Worm (Caenorhabditis elegans) whole organism, L4 larva: ENCODE data around the gene F09E5.16.

Source experiments
- F49E8.2 ChIP-seq: sonication (generic microtip); optimal IDR thresholded peaks from 2 replicates; lab custom pipeline; 2016; ENCODE audit warnings: missing compliant biosample characterization, mild to moderate bottlenecking, missing genetic modification characterization, borderline replicate concordance
- T26A8.4 ChIP-seq: fragments of 200-800 bp; sonication (Bioruptor generic); IDR thresholded peaks from 2 replicates; pipeline ENCODE4 v1.3.6; 2022; ENCODE audit warnings: missing genetic modification characterization, missing compliant biosample characterization
- Y105C5A.15 ChIP-seq: fragments of 200-800 bp; sonication (Bioruptor generic); IDR thresholded peaks from 2 replicates; pipeline ENCODE4 v1.3.6; 2022; ENCODE audit warnings: missing genetic modification characterization, missing compliant biosample characterization
- Y48G9A.11 ChIP-seq: fragments of 200-800 bp; sonication (Bioruptor generic); IDR thresholded peaks from 2 replicates; pipeline ENCODE4 v1.3.6; 2022; ENCODE audit warnings: missing genetic modification reagents, missing genetic modification characterization, missing compliant biosample characterization
- Y5F2A.4 ChIP-seq: fragments of 200-800 bp; sonication (Bioruptor generic); optimal IDR thresholded peaks from 2 replicates; lab custom pipeline; 2018; ENCODE audit warnings: mild to moderate bottlenecking, missing genetic modification characterization, missing compliant biosample characterization
- ZK546.5 ChIP-seq, 2 experiments: sonication (generic microtip); optimal IDR thresholded peaks; 2 replicates each; lab custom pipeline; 2017; ENCODE audit warnings: missing biosample characterization in 2 of 2, missing genetic modification characterization in 2 of 2
- aha-1 ChIP-seq: fragments of 150-350 bp; peaks from one replicate; lab custom pipeline; 2014; ENCODE audit warnings: missing biosample characterization, missing genetic modification characterization
- aly-2 ChIP-seq: sonication (generic microtip); optimal IDR thresholded peaks from 2 replicates; lab custom pipeline; 2018; ENCODE audit warnings: missing biosample characterization, missing genetic modification characterization
- ceh-28 ChIP-seq: fragments of 150-350 bp; optimal IDR thresholded peaks from 2 replicates; lab custom pipeline; 2014; ENCODE audit warnings: missing biosample characterization, missing genetic modification reagents, missing genetic modification characterization
- ceh-32 ChIP-seq: sonication (generic microtip); optimal IDR thresholded peaks from 2 replicates; lab custom pipeline; 2016; ENCODE audit warnings: mild to moderate bottlenecking, missing genetic modification characterization, missing compliant biosample characterization; ENCODE audit not compliant: poor library complexity
- ceh-44 ChIP-seq: fragments of 200-800 bp; sonication (Bioruptor generic); IDR thresholded peaks from 2 replicates; pipeline ENCODE4 v1.3.6; 2022; ENCODE audit warnings: missing genetic modification reagents, missing genetic modification characterization, missing compliant biosample characterization
- ceh-82 ChIP-seq: sonication (generic microtip); optimal IDR thresholded peaks from 2 replicates; lab custom pipeline; 2017; ENCODE audit warnings: missing biosample characterization, missing genetic modification characterization
- ces-1 ChIP-seq: fragments of 150-350 bp; sonication (generic microtip); optimal IDR thresholded peaks from 4 replicates; lab custom pipeline; 2014; ENCODE audit warnings: missing biosample characterization, missing genetic modification reagents, missing genetic modification characterization
- ctbp-1 ChIP-seq: fragments of 200-800 bp; sonication (Bioruptor generic); IDR thresholded peaks from 2 replicates; pipeline ENCODE4 v1.3.6; 2022; ENCODE audit warnings: missing genetic modification reagents, missing genetic modification characterization, missing compliant biosample characterization
- daf-19 ChIP-seq: fragments of 200-800 bp; sonication (Bioruptor generic); conservative IDR thresholded peaks from 2 replicates; pipeline ENCODE4 v1.3.6; 2022; ENCODE audit warnings: missing genetic modification characterization, missing compliant biosample characterization
- daf-8 ChIP-seq: fragments of 200-800 bp; sonication (Bioruptor generic); IDR thresholded peaks from 2 replicates; pipeline ENCODE4 v1.3.6; 2022; ENCODE audit warnings: missing genetic modification characterization, missing compliant biosample characterization
- dmd-8 ChIP-seq: fragments of 200-800 bp; sonication (Bioruptor generic); IDR thresholded peaks from 2 replicates; pipeline ENCODE4 v1.3.6; 2022; ENCODE audit warnings: missing genetic modification characterization, missing compliant biosample characterization
- dmd-9 ChIP-seq: fragments of 200-800 bp; sonication (Bioruptor generic); IDR thresholded peaks from 2 replicates; pipeline ENCODE4 v1.3.6; 2022; ENCODE audit warnings: missing genetic modification reagents, missing genetic modification characterization, missing compliant biosample characterization
- dpl-1 ChIP-seq: fragments of 150-350 bp; optimal IDR thresholded peaks from 2 replicates; lab custom pipeline; 2014; ENCODE audit warnings: missing biosample characterization, missing genetic modification reagents, missing genetic modification characterization
- egl-27 ChIP-seq: sonication (generic microtip); optimal IDR thresholded peaks from 3 replicates; lab custom pipeline; 2017; ENCODE audit warnings: missing biosample characterization, missing genetic modification reagents, missing genetic modification characterization
- egl-43 ChIP-seq: fragments of 200-800 bp; sonication (Bioruptor generic); IDR thresholded peaks from 2 replicates; pipeline ENCODE4 v1.3.6; 2022; ENCODE audit warnings: missing genetic modification reagents, missing genetic modification characterization, missing compliant biosample characterization
- fkh-10 ChIP-seq: fragments of 150-350 bp; optimal IDR thresholded peaks from 2 replicates; lab custom pipeline; 2014; ENCODE audit warnings: missing biosample characterization, missing genetic modification reagents, missing genetic modification characterization
- hif-1 ChIP-seq, 2 experiments: sonication (generic microtip); optimal IDR thresholded peaks; 2 replicates each; lab custom pipeline; 2016 to 2017; ENCODE audit warnings: missing compliant biosample characterization in 2 of 2, missing genetic modification characterization in 2 of 2, missing genetic modification reagents in 2 of 2, missing genotype in 2 of 2, mild to moderate bottlenecking in 1 of 2
- jun-1 ChIP-seq: fragments of 150-350 bp; optimal IDR thresholded peaks from 2 replicates; lab custom pipeline; 2014; ENCODE audit warnings: missing biosample characterization, missing genetic modification reagents, missing genetic modification characterization
- lim-7 ChIP-seq: fragments of 200-800 bp; sonication (Bioruptor generic); IDR thresholded peaks from 2 replicates; pipeline ENCODE4 v1.3.6; 2022; ENCODE audit warnings: missing genetic modification characterization, missing compliant biosample characterization
- lin-1 ChIP-seq: fragments of 200-800 bp; sonication (Bioruptor generic); IDR thresholded peaks from 2 replicates; pipeline ENCODE4 v1.3.6; 2022; ENCODE audit warnings: missing genetic modification reagents, missing genetic modification characterization, missing compliant biosample characterization
- lin-15B ChIP-seq: fragments of 150-350 bp; sonication (generic microtip); optimal IDR thresholded peaks from 3 replicates; lab custom pipeline; 2014; ENCODE audit warnings: missing biosample characterization, missing genetic modification characterization
- lin-38 ChIP-seq: fragments of 200-800 bp; sonication (Bioruptor generic); IDR thresholded peaks from 2 replicates; pipeline ENCODE4 v1.3.6; 2022; ENCODE audit warnings: missing genetic modification reagents, missing genetic modification characterization, missing compliant biosample characterization
- lir-3 ChIP-seq: sonication (generic microtip); optimal IDR thresholded peaks from 2 replicates; lab custom pipeline; 2016; ENCODE audit warnings: mild to moderate bottlenecking, missing genetic modification characterization, missing compliant biosample characterization
- lsy-2 ChIP-seq, 2 experiments: fragments of 150-350 bp in 1 of 2; sonication (generic microtip) in 1 of 2; optimal IDR thresholded peaks; 2 replicates each; lab custom pipeline; 2014 to 2017; ENCODE audit warnings: missing biosample characterization in 2 of 2, missing genetic modification characterization in 2 of 2
- mdt-29 ChIP-seq: fragments of 200-800 bp; sonication (Bioruptor generic); IDR thresholded peaks from 2 replicates; pipeline ENCODE4 v1.3.6; 2022; ENCODE audit warnings: missing genetic modification reagents, missing genetic modification characterization, missing compliant biosample characterization
- mxl-2 ChIP-seq: fragments of 200-800 bp; sonication (Bioruptor generic); conservative IDR thresholded peaks from 2 replicates; pipeline ENCODE4 v1.3.6; 2022; ENCODE audit warnings: missing genetic modification reagents, missing genetic modification characterization, missing compliant biosample characterization
- mxl-3 ChIP-seq: fragments of 200-800 bp; sonication (Bioruptor generic); optimal IDR thresholded peaks from 2 replicates; lab custom pipeline; 2018; ENCODE audit warnings: mild to moderate bottlenecking, missing genetic modification characterization, missing compliant biosample characterization
- nhr-102 ChIP-seq: sonication (generic microtip); optimal IDR thresholded peaks from 2 replicates; lab custom pipeline; 2016; ENCODE audit warnings: mild to moderate bottlenecking, missing genetic modification characterization, moderate library complexity, missing compliant biosample characterization
- nhr-11 ChIP-seq: fragments of 150-350 bp; optimal IDR thresholded peaks from 2 replicates; lab custom pipeline; 2014; ENCODE audit warnings: missing biosample characterization, missing genetic modification characterization
- nhr-25 ChIP-seq: sonication (generic microtip); optimal IDR thresholded peaks from 2 replicates; lab custom pipeline; 2017; ENCODE audit warnings: missing genetic modification characterization, mild to moderate bottlenecking, missing compliant biosample characterization, antibody characterized with exemption, moderate library complexity, borderline replicate concordance; ENCODE audit not compliant: insufficient read depth
- nhr-41 ChIP-seq: fragments of 200-800 bp; sonication (Bioruptor generic); IDR thresholded peaks from 2 replicates; pipeline ENCODE4 v1.3.6; 2022; ENCODE audit warnings: missing genetic modification reagents, missing genetic modification characterization, missing compliant biosample characterization
- nhr-42 ChIP-seq: fragments of 200-800 bp; sonication (Bioruptor generic); IDR thresholded peaks from 2 replicates; pipeline ENCODE4 v1.3.6; 2022; ENCODE audit warnings: missing genetic modification characterization, missing compliant biosample characterization
- pha-4 ChIP-seq, 2 experiments: fragments of 150-350 bp in 1 of 2; fragments of 200-800 bp in 1 of 2; sonication (Bioruptor generic) in 1 of 2; IDR thresholded peaks in 1 of 2; optimal IDR thresholded peaks in 1 of 2; 2 replicates each; pipeline versions ENCODE4 v1.3.6 to Lab custom; 2014 to 2022; ENCODE audit warnings: missing genetic modification characterization in 2 of 2, missing genetic modification reagents in 2 of 2, missing biosample characterization in 1 of 2, missing compliant biosample characterization in 1 of 2
- pqm-1 ChIP-seq: sonication (generic microtip); optimal IDR thresholded peaks from 2 replicates; lab custom pipeline; 2017; ENCODE audit warnings: missing biosample characterization, missing genetic modification characterization
- saeg-2 ChIP-seq: fragments of 200-800 bp; sonication (Bioruptor generic); IDR thresholded peaks from 2 replicates; pipeline ENCODE4 v1.3.6; 2022; ENCODE audit warnings: missing genetic modification reagents, missing genetic modification characterization, missing compliant biosample characterization
- sdz-12 ChIP-seq: fragments of 200-800 bp; sonication (Bioruptor generic); optimal IDR thresholded peaks from 2 replicates; lab custom pipeline; 2018; ENCODE audit warnings: mild to moderate bottlenecking, missing genetic modification characterization, missing compliant biosample characterization
- skn-1 ChIP-seq: fragments of 150-350 bp; optimal IDR thresholded peaks from 2 replicates; lab custom pipeline; 2014; ENCODE audit warnings: missing biosample characterization, missing genetic modification characterization
- spr-3 ChIP-seq: fragments of 200-800 bp; sonication (Bioruptor generic); optimal IDR thresholded peaks from 2 replicates; lab custom pipeline; 2018; ENCODE audit warnings: mild to moderate bottlenecking, missing genetic modification characterization, missing compliant biosample characterization
- unc-39 ChIP-seq: sonication (generic microtip); optimal IDR thresholded peaks from 2 replicates; lab custom pipeline; 2017; ENCODE audit warnings: missing biosample characterization, missing genetic modification characterization
- unc-62 ChIP-seq, 3 experiments: fragments of 150-350 bp in 1 of 3; sonication (generic microtip); optimal IDR thresholded peaks in 2 of 3; peaks in 1 of 3; 1 replicate in 1 of 3; 2 replicates in 2 of 3; lab custom pipeline; 2014 to 2017; ENCODE audit warnings: missing biosample characterization in 3 of 3, missing genetic modification characterization in 3 of 3, missing genetic modification reagents in 3 of 3, missing genotype in 1 of 3
- vab-7 ChIP-seq: fragments of 200-800 bp; sonication (Bioruptor generic); IDR thresholded peaks from 2 replicates; pipeline ENCODE4 v1.3.6; 2022; ENCODE audit warnings: missing genetic modification reagents, missing genetic modification characterization, missing compliant biosample characterization
- zfp-3 ChIP-seq: fragments of 200-800 bp; sonication (Bioruptor generic); conservative IDR thresholded peaks from 2 replicates; pipeline ENCODE4 v1.3.6; 2022; ENCODE audit warnings: missing genetic modification reagents, missing genetic modification characterization, missing compliant biosample characterization
- zip-11 ChIP-seq: fragments of 200-800 bp; sonication (Bioruptor generic); IDR thresholded peaks from 2 replicates; pipeline ENCODE4 v1.3.6; 2022; ENCODE audit warnings: missing genetic modification characterization, missing compliant biosample characterization
- ztf-7 ChIP-seq: fragments of 150-350 bp; optimal IDR thresholded peaks from 2 replicates; lab custom pipeline; 2014; ENCODE audit warnings: missing biosample characterization, missing genetic modification characterization

Gene F09E5.16

ce11 chrII:5321718-5322286 is 43.7 kb downstream of the F09E5.16 start (continued):
- peak; percentile 26 for TF ChIP-seq spr-3 (GFP tag; lab: Kevin White, UChicago)
- no peak for TF ChIP-seq mxl-2 (GFP tag; lab: Robert Waterston, UW)
- peak; percentile 67 for TF ChIP-seq pqm-1 (tag; lab: Kevin White, UChicago)
- TF ChIP-seq ceh-44 (GFP tag; lab: Robert Waterston, UW) = no peak
- TF ChIP-seq ceh-28 (tag; lab: Kevin White, UChicago) = no peak
- no peak for TF ChIP-seq dmd-8 (GFP tag; lab: Robert Waterston, UW)
- peak in 1 of 2 experiments; percentile 46 for TF ChIP-seq hif-1 (tag; optimal IDR thresholded peaks at IDR 0.05; lab: Kevin White, UChicago)
- TF ChIP-seq nhr-102 (tag; lab: Kevin White, UChicago) = peak; percentile 82
- no peak for TF ChIP-seq saeg-2
- no peak for TF ChIP-seq skn-1 (tag; lab: Kevin White, UChicago)
- no peak for TF ChIP-seq F49E8.2 (tag; lab: Kevin White, UChicago)
- 0 out of 2 replicates have a peak, but pooled peaks have one; percentile 60 for TF ChIP-seq T26A8.4
- TF ChIP-seq lin-15B = no peak
- TF ChIP-seq mdt-29 (GFP tag; lab: Robert Waterston, UW) = no peak
- TF ChIP-seq dpl-1 (GFP tag; lab: Kevin White, UChicago) = no peak
- no peak for TF ChIP-seq unc-39 (tag; lab: Kevin White, UChicago)
- TF ChIP-seq lsy-2 (tag; optimal IDR thresholded peaks at IDR 0.05; lab: Kevin White, UChicago) = peak; percentile 25 to 38
- TF ChIP-seq lir-3 (tag; lab: Kevin White, UChicago) = no peak
- no peak for TF ChIP-seq ceh-82 (tag; lab: Kevin White, UChicago)
- TF ChIP-seq unc-62 (GFP tag; optimal IDR thresholded peaks at IDR 0.05 in 1 of 2; lab: Kevin White, UChicago) = peak in 1 of 2 experiments; percentile 98
- no peak for TF ChIP-seq unc-62 (tag; optimal IDR thresholded peaks at IDR 0.05; lab: Kevin White, UChicago)
- no peak for TF ChIP-seq Y5F2A.4
- 0 out of 2 replicates have a peak, but pooled peaks have one; percentile 15 for TF ChIP-seq nhr-42 (GFP tag; lab: Robert Waterston, UW)
- TF ChIP-seq pha-4 (GFP tag; IDR thresholded peaks at IDR 0.05; lab: Robert Waterston, UW) = peak; percentile 91; the same call in 1 of the 2 replicates
- peak; percentile 43 for TF ChIP-seq pha-4 (tag; optimal IDR thresholded peaks at IDR 0.05; lab: Kevin White, UChicago)
- TF ChIP-seq nhr-41 (GFP tag; lab: Robert Waterston, UW) = no peak
- no peak for TF ChIP-seq zip-11 (GFP tag; lab: Robert Waterston, UW)
- no peak for TF ChIP-seq nhr-11
- no peak for TF ChIP-seq lin-38 (GFP tag; lab: Robert Waterston, UW)
- no peak for TF ChIP-seq vab-7 (GFP tag; lab: Robert Waterston, UW)
- TF ChIP-seq Y48G9A.11 (GFP tag; lab: Robert Waterston, UW) = no peak
- no peak for TF ChIP-seq sdz-12
- peak; percentile 61 for TF ChIP-seq mxl-3 (GFP tag; lab: Kevin White, UChicago)
- TF ChIP-seq lim-7 (GFP tag; lab: Robert Waterston, UW) = no peak
- TF ChIP-seq daf-8 (GFP tag; lab: Robert Waterston, UW) = no peak
- no peak for TF ChIP-seq ztf-7 (tag; lab: Kevin White, UChicago)
- no peak for TF ChIP-seq lin-1 (GFP tag; lab: Robert Waterston, UW)
- no peak for TF ChIP-seq ZK546.5 (tag; optimal IDR thresholded peaks at IDR 0.05; lab: Kevin White, UChicago)
- no peak for TF ChIP-seq jun-1
- TF ChIP-seq aha-1 (tag; lab: Kevin White, UChicago) = peak; percentile 27
- no peak for TF ChIP-seq fkh-10 (GFP tag; lab: Kevin White, UChicago)
- TF ChIP-seq ces-1 (GFP tag; lab: Kevin White, UChicago) = no peak
- TF ChIP-seq ctbp-1 (GFP tag; lab: Robert Waterston, UW) = no peak
- TF ChIP-seq egl-43 = no peak; the same call in 1 of the 2 replicates
- no peak for TF ChIP-seq dmd-9
- no peak for TF ChIP-seq egl-27 (tag; lab: Kevin White, UChicago)
- TF ChIP-seq nhr-25 (tag; lab: Kevin White, UChicago) = peak; percentile 70
- no peak for TF ChIP-seq Y105C5A.15 (GFP tag; lab: Robert Waterston, UW)
- no peak for TF ChIP-seq zfp-3 (GFP tag; lab: Robert Waterston, UW)
- no peak for TF ChIP-seq ceh-32
- no peak for TF ChIP-seq aly-2 (tag; lab: Kevin White, UChicago)
- no peak for TF ChIP-seq daf-19 (GFP tag; lab: Robert Waterston, UW)
